Worm (Caenorhabditis elegans) whole organism, mixed stage, embryonic: ENCODE measurements around the gene R09E10.1.

Experiments used
- bed-3 ChIP-seq: fragments of 200-800 bp; sonication (Bioruptor generic); optimal IDR thresholded peaks from 3 replicates; lab custom pipeline; 2018; ENCODE audit warnings: mild to moderate bottlenecking, missing genetic modification characterization, moderate library complexity, missing compliant biosample characterization
- ceh-43 ChIP-seq: fragments of 200-800 bp; sonication (Bioruptor generic); optimal IDR thresholded peaks from 2 replicates; lab custom pipeline; 2018; ENCODE audit warnings: mild to moderate bottlenecking, missing genetic modification characterization, moderate library complexity, missing compliant biosample characterization
- ces-1 ChIP-seq: fragments of 150-350 bp; optimal IDR thresholded peaks from 2 replicates; lab custom pipeline; 2014; ENCODE audit warnings: missing biosample characterization, missing genetic modification reagents, missing genetic modification characterization
- elt-3 ChIP-seq: fragments of 150-350 bp; optimal IDR thresholded peaks from 2 replicates; lab custom pipeline; 2014; ENCODE audit warnings: missing biosample characterization, missing genetic modification characterization
- ham-2 ChIP-seq: fragments of 200-800 bp; sonication (Bioruptor generic); optimal IDR thresholded peaks from 2 replicates; lab custom pipeline; 2018; ENCODE audit warnings: mild to moderate bottlenecking, missing genetic modification characterization, missing compliant biosample characterization
- lin-13 ChIP-seq: fragments of 150-350 bp; optimal IDR thresholded peaks from 2 replicates; lab custom pipeline; 2014; ENCODE audit warnings: missing biosample characterization, missing genetic modification characterization
- lin-32 ChIP-seq: fragments of 200-800 bp; sonication (Bioruptor generic); optimal IDR thresholded peaks from 2 replicates; lab custom pipeline; 2018; ENCODE audit warnings: mild to moderate bottlenecking, missing genetic modification characterization, missing compliant biosample characterization
- mab-5 ChIP-seq: fragments of 150-350 bp; optimal IDR thresholded peaks from 2 replicates; lab custom pipeline; 2014; ENCODE audit warnings: missing biosample characterization, missing genetic modification characterization
- mls-2 ChIP-seq: sonication (generic microtip); optimal IDR thresholded peaks from 2 replicates; lab custom pipeline; 2016; ENCODE audit warnings: mild to moderate bottlenecking, missing genetic modification characterization, moderate library complexity, missing compliant biosample characterization
- nhr-28 ChIP-seq: fragments of 150-350 bp; optimal IDR thresholded peaks from 2 replicates; lab custom pipeline; 2014; ENCODE audit warnings: missing biosample characterization, missing genetic modification characterization
- pha-4 ChIP-seq: fragments of 150-350 bp; optimal IDR thresholded peaks from 2 replicates; lab custom pipeline; 2018; ENCODE audit warnings: missing biosample characterization, missing genetic modification reagents, missing genetic modification characterization
- sem-2 ChIP-seq: fragments of 200-800 bp; sonication (Bioruptor generic); optimal IDR thresholded peaks from 2 replicates; lab custom pipeline; 2018; ENCODE audit warnings: mild to moderate bottlenecking, missing genetic modification characterization, missing compliant biosample characterization
- sptf-1 ChIP-seq: sonication (generic microtip); optimal IDR thresholded peaks from 2 replicates; lab custom pipeline; 2017; ENCODE audit warnings: mild to moderate bottlenecking, missing genetic modification characterization, moderate library complexity, missing compliant biosample characterization
- tbx-8 ChIP-seq: fragments of 200-800 bp; sonication (Bioruptor generic); optimal IDR thresholded peaks from 2 replicates; lab custom pipeline; 2018; ENCODE audit warnings: mild to moderate bottlenecking, missing genetic modification characterization, moderate library complexity, missing compliant biosample characterization
- unc-62 ChIP-seq: fragments of 150-350 bp; optimal IDR thresholded peaks from 2 replicates; lab custom pipeline; 2014; ENCODE audit warnings: missing biosample characterization, missing genetic modification reagents, missing genetic modification characterization
- ztf-11 ChIP-seq: fragments of 150-350 bp; optimal IDR thresholded peaks from 2 replicates; lab custom pipeline; 2014; ENCODE audit warnings: missing biosample characterization, missing genetic modification characterization

R09E10.1 gene

DNA sequence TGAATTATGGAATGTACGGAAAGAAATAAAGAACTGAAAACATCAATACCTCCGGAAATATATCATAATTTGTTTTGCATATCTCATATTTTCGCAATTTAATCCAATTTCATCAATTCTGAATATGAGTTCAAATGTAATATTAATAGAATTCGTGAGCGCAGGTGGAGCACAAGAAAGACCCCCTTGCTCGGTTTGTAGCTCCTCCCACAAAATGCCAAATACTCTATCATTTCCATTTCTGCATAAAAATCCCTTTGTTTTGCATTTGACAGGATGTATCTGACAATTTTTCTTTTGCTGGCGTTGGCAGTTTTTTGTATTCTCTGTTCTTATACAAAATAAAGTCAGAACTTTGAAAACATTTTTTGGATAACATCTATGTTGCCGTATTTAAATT is 47.5 kb downstream of the R09E10.1 start:
- TF ChIP-seq mab-5 (tag; lab: Kevin White, UChicago): no peak
- no peak for TF ChIP-seq ces-1
- no peak for TF ChIP-seq tbx-8
- no peak for TF ChIP-seq lin-13
- TF ChIP-seq elt-3 (tag; lab: Kevin White, UChicago): no peak
- TF ChIP-seq mls-2 (tag; lab: Kevin White, UChicago): no peak
- TF ChIP-seq ztf-11 (tag; lab: Kevin White, UChicago): no peak
- no peak for TF ChIP-seq bed-3 (GFP tag; lab: Kevin White, UChicago)
- no peak for TF ChIP-seq pha-4 (tag; lab: Kevin White, UChicago)
- no peak for TF ChIP-seq sptf-1
- no peak for TF ChIP-seq nhr-28 (tag; lab: Kevin White, UChicago)
- TF ChIP-seq ham-2 (GFP tag; lab: Kevin White, UChicago): no peak
- no peak for TF ChIP-seq ceh-43 (GFP tag; lab: Kevin White, UChicago)
- no peak for TF ChIP-seq unc-62 (GFP tag; lab: Kevin White, UChicago)

DNA sequence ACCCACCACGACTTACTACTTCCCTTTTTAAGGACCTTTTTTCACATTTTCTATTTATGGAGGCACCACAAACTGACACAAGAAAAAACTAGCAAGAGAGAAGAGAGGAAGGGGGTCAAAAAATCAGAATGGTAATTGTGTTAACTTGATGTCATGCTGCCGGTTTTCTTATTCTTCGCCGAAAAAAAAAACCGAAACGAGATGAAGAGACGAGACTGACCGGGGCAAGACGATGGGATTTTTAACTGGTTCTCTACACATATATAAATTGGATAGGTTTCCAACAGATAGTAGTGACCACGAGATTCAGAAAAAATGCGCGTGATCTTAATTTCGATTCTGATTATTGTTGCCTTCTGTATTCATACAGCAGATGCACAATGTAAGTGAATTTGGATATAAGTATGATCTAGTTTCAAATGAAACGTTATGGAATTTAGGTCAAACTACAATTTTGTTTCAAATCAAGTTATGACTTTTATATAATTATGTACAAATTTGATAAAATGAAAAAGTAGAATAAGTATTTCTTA is 48.7 kb downstream of the R09E10.1 start, which contains the start of gene Y43C5A.3:
Gene Y43C5A.3 (plus strand): TSS at position 256 of the 533 bp plus-strand sequence.
- no peak for TF ChIP-seq lin-32 (GFP tag; lab: Kevin White, UChicago)
- no peak for TF ChIP-seq sem-2 (GFP tag; lab: Kevin White, UChicago)

DNA sequence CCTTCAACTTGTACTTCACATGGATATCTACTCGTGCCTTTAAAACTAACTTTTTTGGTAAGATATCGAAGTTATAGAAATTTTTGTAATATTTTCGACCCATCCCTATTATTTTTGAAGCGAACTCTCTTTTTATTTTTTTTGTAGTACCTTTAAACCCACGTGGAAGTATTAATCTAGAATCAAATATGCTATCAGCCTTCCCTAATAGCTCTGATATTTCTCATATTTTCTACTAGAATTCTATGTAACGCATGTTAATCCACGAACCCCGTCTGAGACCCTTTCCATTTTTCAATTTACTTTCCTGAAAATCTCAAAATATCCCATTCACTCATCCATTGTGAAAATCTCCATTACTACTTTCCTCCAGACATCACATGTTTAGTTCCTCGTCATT is 49.2 kb downstream of the R09E10.1 start:
- TF ChIP-seq ces-1: no peak
- TF ChIP-seq, all 35 proteins: peak for 0
